Worm (Caenorhabditis elegans) whole organism, L1 larva: ENCODE measurements around the gene osm-10.

Experiments
- hpl-2 ChIP-seq: fragments of 150-350 bp; optimal IDR thresholded peaks from 2 replicates; lab custom pipeline; 2014; ENCODE audit warnings: missing biosample characterization, missing genetic modification reagents, missing genetic modification characterization
- mep-1 ChIP-seq: fragments of 150-350 bp; optimal IDR thresholded peaks from 2 replicates; lab custom pipeline; 2014; ENCODE audit warnings: missing biosample characterization, missing genetic modification characterization
- nhr-77 ChIP-seq: fragments of 150-350 bp; optimal IDR thresholded peaks from 2 replicates; lab custom pipeline; 2014; ENCODE audit warnings: missing biosample characterization, missing genetic modification characterization
- nhr-84 ChIP-seq: sonication (generic microtip); optimal IDR thresholded peaks from 2 replicates; lab custom pipeline; 2017; ENCODE audit warnings: missing biosample characterization, missing genetic modification characterization
- skn-1 ChIP-seq: fragments of 150-350 bp; optimal IDR thresholded peaks from 2 replicates; lab custom pipeline; 2014; ENCODE audit warnings: missing biosample characterization, missing genetic modification characterization
- snpc-4 ChIP-seq: fragments of 150-350 bp; optimal IDR thresholded peaks from 2 replicates; lab custom pipeline; 2014; ENCODE audit warnings: missing biosample characterization, missing genetic modification characterization
- unc-86 ChIP-seq: sonication (generic microtip); optimal IDR thresholded peaks from 2 replicates; lab custom pipeline; 2016; ENCODE audit warnings: missing genetic modification characterization, missing compliant biosample characterization
- ztf-4 ChIP-seq: fragments of 150-350 bp; optimal IDR thresholded peaks from 2 replicates; lab custom pipeline; 2014; ENCODE audit warnings: missing biosample characterization, missing genetic modification characterization

ce11 chrIII:7199467-7199866 is 43.6 kb upstream of the osm-10 start:
- no peak for TF ChIP-seq hpl-2
- TF ChIP-seq unc-86 (tag; lab: Kevin White, UChicago), result no peak
- TF ChIP-seq skn-1 (tag; lab: Kevin White, UChicago), result no peak
- TF ChIP-seq snpc-4 (tag; lab: Kevin White, UChicago), result no peak
- no peak for TF ChIP-seq ztf-4
- no peak for TF ChIP-seq mep-1
- no peak for TF ChIP-seq nhr-77
- TF ChIP-seq nhr-84 (tag; lab: Kevin White, UChicago), result no peak
